In the genomic region with DNA sequence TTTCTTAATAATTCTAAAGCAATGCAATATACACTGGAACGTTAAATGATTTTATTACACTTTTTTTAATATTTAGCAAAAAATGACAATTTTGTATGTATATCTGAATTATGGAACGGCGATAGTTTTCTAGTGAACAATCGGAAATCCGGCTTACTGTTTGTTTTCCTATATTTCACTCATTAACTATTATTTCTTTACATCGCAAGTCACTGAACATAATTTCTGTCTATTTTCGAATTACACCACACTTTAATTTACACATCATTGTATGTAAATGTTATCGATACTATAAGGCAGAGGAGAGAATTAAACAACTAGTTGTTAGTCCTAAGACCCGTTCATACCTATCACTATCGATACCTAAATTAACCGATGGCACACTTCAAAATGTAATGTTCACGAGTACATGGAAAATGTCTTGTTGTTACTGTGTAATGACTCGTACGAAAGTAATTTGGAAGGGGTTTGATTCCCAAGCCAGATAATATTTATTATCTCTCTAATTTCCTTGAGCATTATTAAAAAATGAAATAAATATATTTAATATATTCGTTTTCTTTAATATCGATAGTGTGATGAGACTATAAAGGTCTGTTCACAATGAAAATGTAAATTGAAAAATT, we compare ENCODE assay signal across 5 fruit fly cellular contexts.
TF ChIP-seq lines count a peak whose summit lies in the region.

A gene (minus strand): TSS at position 296 of the 626 bp plus-strand sequence.

- no peak for TF ChIP-seq CTCF in whole organism, embryonic (GFP tag; optimal IDR thresholded peaks at IDR 0.05; lab: Kevin White, UChicago)

TF ChIP-seq in whole organism, adult, 20 proteins besides CTCF, POLR2A, EP300 and RAD21 (continues in another document):
- TF ChIP-seq CG7101 (tag; optimal IDR thresholded peaks at IDR 0.05; lab: Kevin White, UChicago) (peak; percentile 84), CG33017 (tag; optimal IDR thresholded peaks at IDR 0.05; lab: Kevin White, UChicago) (peak; percentile 67), kay (GFP tag; lab: Kevin White, UChicago; ENCODE audit: borderline replicate concordance) (peak; percentile 23), tj (GFP tag; optimal IDR thresholded peaks at IDR 0.05; lab: Kevin White, UChicago) (peak; percentile 1), Crg-1 (GFP tag; optimal IDR thresholded peaks at IDR 0.05; lab: Kevin White, UChicago) (peak; percentile 28), CG7045 (GFP tag; optimal IDR thresholded peaks at IDR 0.05; lab: Kevin White, UChicago) (peak; percentile 65), Mnt (GFP tag; optimal IDR thresholded peaks at IDR 0.05; lab: Kevin White, UChicago) (peak; percentile 24), CG5204 (GFP tag; optimal IDR thresholded peaks at IDR 0.05; lab: Kevin White, UChicago) (peak; percentile 73), ovo (GFP tag; optimal IDR thresholded peaks at IDR 0.05; lab: Kevin White, UChicago) (peak; percentile 55), toe (GFP tag; optimal IDR thresholded peaks at IDR 0.05; lab: Kevin White, UChicago) (no peak), CG12768 (GFP tag; optimal IDR thresholded peaks at IDR 0.05; lab: Kevin White, UChicago) (peak; percentile 80), CG1620 (GFP tag; optimal IDR thresholded peaks at IDR 0.05; lab: Kevin White, UChicago) (peak; percentile 48), cic (GFP tag; optimal IDR thresholded peaks at IDR 0.05; lab: Kevin White, UChicago) (peak; percentile 2), Clk (GFP tag; optimal IDR thresholded peaks at IDR 0.05; lab: Kevin White, UChicago) (peak; percentile 77), Hr96 (GFP tag; optimal IDR thresholded peaks at IDR 0.05; lab: Kevin White, UChicago) (no peak), cnc (optimal IDR thresholded peaks at IDR 0.05; lab: Kevin White, UChicago) (no peak)

TF ChIP-seq in whole organism, embryonic, 481 proteins besides CTCF, POLR2A, EP300 and RAD21 (continues in another document):
- TF ChIP-seq ap (GFP tag; IDR thresholded peaks at IDR 0.05; lab: Robert Waterston, UW) (peak; percentile 89), Asciz (GFP tag; optimal IDR thresholded peaks at IDR 0.05; lab: Kevin White, UChicago) (peak; percentile 1), CG12219 (GFP tag; optimal IDR thresholded peaks at IDR 0.05; lab: Kevin White, UChicago) (peak; percentile 52), CG11695 (GFP tag; IDR thresholded peaks at IDR 0.05; lab: Robert Waterston, UW) (peak; percentile 86), z (GFP tag; IDR thresholded peaks at IDR 0.05; lab: Robert Waterston, UW) (no peak), sr (GFP tag; IDR thresholded peaks at IDR 0.05; lab: Robert Waterston, UW) (no peak), Poxn (GFP tag; IDR thresholded peaks at IDR 0.05; lab: Robert Waterston, UW) (no peak; the same call in 1 of the 2 replicates), fd96Cb (tag; optimal IDR thresholded peaks at IDR 0.05; lab: Kevin White, UChicago) (peak; percentile 95), CG14710 (tag; optimal IDR thresholded peaks at IDR 0.05; lab: Kevin White, UChicago) (peak; percentile 92), Sry-β (GFP tag; optimal IDR thresholded peaks at IDR 0.05; lab: Kevin White, UChicago) (peak; percentile 32), CG17385 (GFP tag; optimal IDR thresholded peaks at IDR 0.05; lab: Kevin White, UChicago) (peak; percentile 78), br (optimal IDR thresholded peaks at IDR 0.05; lab: Kevin White, UChicago) (no peak), ab (GFP tag; optimal IDR thresholded peaks at IDR 0.05; lab: Kevin White, UChicago) (peak; percentile 64), Ets97D (GFP tag; optimal IDR thresholded peaks at IDR 0.05; lab: Kevin White, UChicago) (peak; percentile 62), slou (GFP tag; optimal IDR thresholded peaks at IDR 0.05; lab: Kevin White, UChicago) (peak; percentile 87), odd (GFP tag; optimal IDR thresholded peaks at IDR 0.05; lab: Kevin White, UChicago) (no peak), luna (GFP tag; optimal IDR thresholded peaks at IDR 0.05; lab: Kevin White, UChicago) (no peak)

TF ChIP-seq in whole organism, prepupa, 60 proteins besides CTCF, POLR2A, EP300 and RAD21 (continues in another document):
- TF ChIP-seq achi (GFP tag; optimal IDR thresholded peaks at IDR 0.05; lab: Kevin White, UChicago) (peak; percentile 72), fkh (GFP tag; optimal IDR thresholded peaks at IDR 0.05; lab: Kevin White, UChicago) (no peak), dac (GFP tag; optimal IDR thresholded peaks at IDR 0.05; lab: Kevin White, UChicago) (peak; percentile 6), CG4318 (GFP tag; optimal IDR thresholded peaks at IDR 0.05; lab: Kevin White, UChicago) (peak; percentile 70), Blimp-1 (GFP tag; optimal IDR thresholded peaks at IDR 0.05; lab: Kevin White, UChicago) (peak; percentile 61), CG32006 (GFP tag; optimal IDR thresholded peaks at IDR 0.05; lab: Kevin White, UChicago) (peak; percentile 84), fd59A (GFP tag; optimal IDR thresholded peaks at IDR 0.05; lab: Kevin White, UChicago) (no peak), vri (GFP tag; optimal IDR thresholded peaks at IDR 0.05; lab: Kevin White, UChicago) (no peak), Ets96B (tag; optimal IDR thresholded peaks at IDR 0.05; lab: Kevin White, UChicago) (peak; percentile 73), CG11294 (GFP tag; IDR thresholded peaks at IDR 0.05; lab: Robert Waterston, UW) (no peak; the same call in 1 of the 2 replicates), CG9139 (GFP tag; optimal IDR thresholded peaks at IDR 0.05; lab: Kevin White, UChicago) (no peak), Hr38 (GFP tag; optimal IDR thresholded peaks at IDR 0.05; lab: Kevin White, UChicago) (no peak), CG10669 (GFP tag; optimal IDR thresholded peaks at IDR 0.05; lab: Kevin White, UChicago) (peak; percentile 79), Eip75B (GFP tag; optimal IDR thresholded peaks at IDR 0.05; lab: Kevin White, UChicago) (peak; percentile 29), Lpt (GFP tag; optimal IDR thresholded peaks at IDR 0.05; lab: Kevin White, UChicago) (peak; percentile 54), Sox102F (GFP tag; optimal IDR thresholded peaks at IDR 0.05; lab: Kevin White, UChicago) (peak; percentile 6), Hr4 (GFP tag; optimal IDR thresholded peaks at IDR 0.05; lab: Kevin White, UChicago) (peak; percentile 61), lz (GFP tag; optimal IDR thresholded peaks at IDR 0.05; lab: Kevin White, UChicago) (peak; percentile 73)

TF ChIP-seq in whole organism, pupa, 21 proteins besides CTCF, POLR2A, EP300 and RAD21 (continues in another document):
- TF ChIP-seq CG8301 (tag; optimal IDR thresholded peaks at IDR 0.05; lab: Kevin White, UChicago) = peak; percentile 62
- peak; percentile 93 for TF ChIP-seq rn (GFP tag; IDR thresholded peaks at IDR 0.05; lab: Robert Waterston, UW)
- peak; percentile 94; the same call in 2 of the 3 replicates for TF ChIP-seq CG4496 (GFP tag; IDR thresholded peaks at IDR 0.05; lab: Robert Waterston, UW)
- no peak; the same call in none of the 2 replicates for TF ChIP-seq CG10348 (GFP tag; IDR thresholded peaks at IDR 0.05; lab: Robert Waterston, UW)
- peak; percentile 78 for TF ChIP-seq CG32121 (GFP tag; IDR thresholded peaks at IDR 0.05; lab: Robert Waterston, UW)
- peak; percentile 76 for TF ChIP-seq CG9948 (tag; optimal IDR thresholded peaks at IDR 0.05; lab: Kevin White, UChicago)
- TF ChIP-seq CG17806 (tag; optimal IDR thresholded peaks at IDR 0.05; lab: Kevin White, UChicago) = peak; percentile 89
- TF ChIP-seq Snoo (tag; optimal IDR thresholded peaks at IDR 0.05; lab: Kevin White, UChicago) = peak; percentile 78
- TF ChIP-seq CG12605 (GFP tag; IDR thresholded peaks at IDR 0.05; lab: Robert Waterston, UW) = peak; percentile 87
- TF ChIP-seq Pif1A (GFP tag; optimal IDR thresholded peaks at IDR 0.05; lab: Kevin White, UChicago) = no peak
- TF ChIP-seq CG34367 (tag; optimal IDR thresholded peaks at IDR 0.05; lab: Kevin White, UChicago) = peak; percentile 74
- peak; percentile 9 for TF ChIP-seq Pif1B (GFP tag; optimal IDR thresholded peaks at IDR 0.05; lab: Kevin White, UChicago)
- TF ChIP-seq D1 (tag; optimal IDR thresholded peaks at IDR 0.05; lab: Kevin White, UChicago) = peak; percentile 14
- TF ChIP-seq CG15710 (tag; optimal IDR thresholded peaks at IDR 0.05; lab: Kevin White, UChicago) = peak; percentile 89
- TF ChIP-seq gl (tag; optimal IDR thresholded peaks at IDR 0.05; lab: Kevin White, UChicago) = peak; percentile 49
- peak; percentile 82 for TF ChIP-seq CG14655 (GFP tag; optimal IDR thresholded peaks at IDR 0.05; lab: Kevin White, UChicago)
- peak; percentile 86 for TF ChIP-seq Ets98B (GFP tag; IDR thresholded peaks at IDR 0.05; lab: Robert Waterston, UW)
- no peak for TF ChIP-seq fd96Ca (GFP tag; IDR thresholded peaks at IDR 0.05; lab: Robert Waterston, UW)
- peak; percentile 86 for TF ChIP-seq CG8159 (tag; optimal IDR thresholded peaks at IDR 0.05; lab: Kevin White, UChicago)

TF ChIP-seq in whole organism, wandering third instar larva, 38 proteins besides CTCF, POLR2A, EP300 and RAD21 (continues in another document):
- no peak for TF ChIP-seq usp (GFP tag; optimal IDR thresholded peaks at IDR 0.05; lab: Kevin White, UChicago)
- TF ChIP-seq Vsx2 (GFP tag; optimal IDR thresholded peaks at IDR 0.05; lab: Kevin White, UChicago; ENCODE audit: partially characterized antibody) = no peak
- TF ChIP-seq tai (GFP tag; optimal IDR thresholded peaks at IDR 0.05; lab: Kevin White, UChicago) = peak; percentile 59
- TF ChIP-seq ey (GFP tag; optimal IDR thresholded peaks at IDR 0.05; lab: Kevin White, UChicago) = peak; percentile 63
- TF ChIP-seq Rel (GFP tag; optimal IDR thresholded peaks at IDR 0.05; lab: Kevin White, UChicago) = no peak
- peak; percentile 26 for TF ChIP-seq Rel (tag; optimal IDR thresholded peaks at IDR 0.05; lab: Kevin White, UChicago)
- peak; percentile 58 for TF ChIP-seq Dfd (GFP tag; optimal IDR thresholded peaks at IDR 0.05; lab: Kevin White, UChicago)
- TF ChIP-seq HLH106 (tag; optimal IDR thresholded peaks at IDR 0.05; lab: Kevin White, UChicago) = peak; percentile 92
- no peak for TF ChIP-seq Jra (GFP tag; optimal IDR thresholded peaks at IDR 0.05; lab: Kevin White, UChicago)
- TF ChIP-seq Hnf4 (GFP tag; optimal IDR thresholded peaks at IDR 0.05; lab: Kevin White, UChicago) = peak; percentile 67
- peak in 1 of 2 experiments; percentile 73 for TF ChIP-seq foxo (GFP tag; optimal IDR thresholded peaks at IDR 0.05; lab: Kevin White, UChicago)
- TF ChIP-seq CG32264 (GFP tag; optimal IDR thresholded peaks at IDR 0.05; lab: Kevin White, UChicago) = peak; percentile 25
- no peak for TF ChIP-seq dsf (GFP tag; optimal IDR thresholded peaks at IDR 0.05; lab: Kevin White, UChicago; ENCODE audit: borderline replicate concordance)
- TF ChIP-seq Dif (GFP tag; optimal IDR thresholded peaks at IDR 0.05; lab: Kevin White, UChicago; ENCODE audit: partially characterized antibody) = no peak
- no peak for TF ChIP-seq pan (optimal IDR thresholded peaks at IDR 0.05; lab: Kevin White, UChicago)
- peak; percentile 66 for TF ChIP-seq rgr (GFP tag; optimal IDR thresholded peaks at IDR 0.05; lab: Kevin White, UChicago)
- TF ChIP-seq Hr78 (GFP tag; optimal IDR thresholded peaks at IDR 0.05; lab: Kevin White, UChicago) = no peak
- TF ChIP-seq Abd-B (GFP tag; optimal IDR thresholded peaks at IDR 0.05; lab: Kevin White, UChicago) = no peak
- no peak for TF ChIP-seq dl (GFP tag; optimal IDR thresholded peaks at IDR 0.05; lab: Kevin White, UChicago; ENCODE audit: insufficient read depth in 1 of 2, partially characterized antibody in 2 of 2)
- no peak for TF ChIP-seq jim (GFP tag; optimal IDR thresholded peaks at IDR 0.05; lab: Kevin White, UChicago)
